Worm (Caenorhabditis elegans) whole organism, mixed stage, embryonic: ENCODE measurements around the gene B0280.2.

Source experiments
- ceh-39 ChIP-seq: fragments of 150-350 bp; optimal IDR thresholded peaks from 2 replicates; lab custom pipeline; 2014; ENCODE audit warnings: missing biosample characterization, missing genetic modification characterization
- elt-1 ChIP-seq: sonication (generic microtip); optimal IDR thresholded peaks from 2 replicates; lab custom pipeline; 2017; ENCODE audit warnings: missing genetic modification characterization, mild to moderate bottlenecking, missing compliant biosample characterization, antibody characterized with exemption, moderate library complexity, borderline replicate concordance; ENCODE audit not compliant: insufficient read depth
- elt-3 ChIP-seq: fragments of 150-350 bp; optimal IDR thresholded peaks from 2 replicates; lab custom pipeline; 2014; ENCODE audit warnings: missing biosample characterization, missing genetic modification characterization
- lsy-2 ChIP-seq: fragments of 150-350 bp; optimal IDR thresholded peaks from 2 replicates; lab custom pipeline; 2014; ENCODE audit warnings: missing biosample characterization, missing genetic modification characterization
- mab-5 ChIP-seq: fragments of 150-350 bp; optimal IDR thresholded peaks from 2 replicates; lab custom pipeline; 2014; ENCODE audit warnings: missing biosample characterization, missing genetic modification characterization
- mep-1 ChIP-seq: fragments of 150-350 bp; optimal IDR thresholded peaks from 2 replicates; lab custom pipeline; 2017; ENCODE audit warnings: missing biosample characterization, missing genetic modification reagents, missing genetic modification characterization, inconsistent platforms
- nhr-12 ChIP-seq: fragments of 150-350 bp; optimal IDR thresholded peaks from 2 replicates; lab custom pipeline; 2014; ENCODE audit warnings: missing biosample characterization, missing genetic modification characterization
- nhr-28 ChIP-seq: fragments of 150-350 bp; optimal IDR thresholded peaks from 2 replicates; lab custom pipeline; 2014; ENCODE audit warnings: missing biosample characterization, missing genetic modification characterization
- snpc-4 ChIP-seq: fragments of 150-350 bp; optimal IDR thresholded peaks from 2 replicates; lab custom pipeline; 2014; ENCODE audit warnings: missing biosample characterization, missing genetic modification characterization
- unc-39 ChIP-seq: fragments of 150-350 bp; optimal IDR thresholded peaks from 2 replicates; lab custom pipeline; 2014; ENCODE audit warnings: missing biosample characterization, missing genetic modification characterization
- unc-62 ChIP-seq: fragments of 150-350 bp; optimal IDR thresholded peaks from 2 replicates; lab custom pipeline; 2014; ENCODE audit warnings: missing biosample characterization, missing genetic modification reagents, missing genetic modification characterization
- ztf-11 ChIP-seq: fragments of 150-350 bp; optimal IDR thresholded peaks from 2 replicates; lab custom pipeline; 2014; ENCODE audit warnings: missing biosample characterization, missing genetic modification characterization

ce11 chrIII:7142172-7142601 lies 17.7 kb downstream of the B0280.2 start:
- TF ChIP-seq nhr-12 (tag; lab: Kevin White, UChicago) (no peak), unc-39 (tag; lab: Kevin White, UChicago) (no peak), mab-5 (tag; lab: Kevin White, UChicago) (no peak), nhr-28 (no peak), lsy-2 (no peak), ztf-11 (tag; lab: Kevin White, UChicago) (no peak), unc-62 (GFP tag; lab: Kevin White, UChicago) (no peak), elt-3 (no peak), snpc-4 (tag; lab: Kevin White, UChicago) (no peak), ceh-39 (tag; lab: Kevin White, UChicago) (no peak), elt-1 (tag; lab: Kevin White, UChicago) (no peak), mep-1 (tag; lab: Kevin White, UChicago) (no peak)
